Fruit fly (Drosophila melanogaster) whole organism, embryonic: ENCODE results near the gene SoxN.

Source experiments
- BtbVII ChIP-seq: fragments of 200-800 bp; sonication (Bioruptor generic); optimal IDR thresholded peaks from 3 replicates; lab custom pipeline; 2017; ENCODE audit warnings: missing biosample characterization, mild to moderate bottlenecking, missing genetic modification characterization
- C15 ChIP-seq: fragments of 200-800 bp; sonication (Bioruptor generic); IDR thresholded peaks from 3 replicates; pipeline ENCODE4 v1.3.6; 2022; ENCODE audit warnings: missing biosample characterization, missing genetic modification characterization
- CG10147 ChIP-seq: fragments of 200-800 bp; sonication (Bioruptor generic); optimal IDR thresholded peaks from 2 replicates; lab custom pipeline; 2019; ENCODE audit warnings: missing biosample characterization, mild to moderate bottlenecking, missing genetic modification characterization, moderate library complexity
- CG10274 ChIP-seq: fragments of 200-800 bp; sonication (Bioruptor generic); optimal IDR thresholded peaks from 3 replicates; lab custom pipeline; 2017; ENCODE audit warnings: missing biosample characterization, mild to moderate bottlenecking, missing genetic modification characterization
- CG10431 ChIP-seq: fragments of 200-800 bp; sonication (Bioruptor generic); optimal IDR thresholded peaks from 3 replicates; lab custom pipeline; 2018; ENCODE audit warnings: missing biosample characterization, mild to moderate bottlenecking, missing genetic modification characterization
- CG12104 ChIP-seq: fragments of 200-800 bp; sonication (Bioruptor generic); optimal IDR thresholded peaks from 3 replicates; lab custom pipeline; 2016; ENCODE audit warnings: missing biosample characterization, missing genetic modification characterization
- CG1603 ChIP-seq: fragments of 200-800 bp; sonication (Bioruptor generic); optimal IDR thresholded peaks from 2 replicates; lab custom pipeline; 2019; ENCODE audit warnings: missing biosample characterization, mild to moderate bottlenecking, missing genetic modification characterization, moderate library complexity
- CG17328 ChIP-seq: fragments of 200-800 bp; sonication (Bioruptor generic); IDR thresholded peaks from 2 replicates; pipeline ENCODE4 v1.3.6; 2022; ENCODE audit warnings: missing biosample characterization, missing genetic modification characterization
- CG2116 ChIP-seq: fragments of 200-800 bp; sonication (Bioruptor generic); optimal IDR thresholded peaks from 3 replicates; lab custom pipeline; 2018; ENCODE audit warnings: missing biosample characterization, mild to moderate bottlenecking, missing genetic modification characterization
- CG2129 ChIP-seq: fragments of 200-800 bp; sonication (Bioruptor generic); IDR thresholded peaks from 2 replicates; pipeline ENCODE4 v1.3.6; 2022; ENCODE audit warnings: missing biosample characterization, missing genetic modification characterization; ENCODE audit not compliant: partially characterized antibody
- CG2678 ChIP-seq: fragments of 200-800 bp; sonication (Bioruptor generic); optimal IDR thresholded peaks from 3 replicates; lab custom pipeline; 2019; ENCODE audit warnings: missing biosample characterization, mild to moderate bottlenecking, missing genetic modification characterization, moderate library complexity
- CG32532 ChIP-seq: fragments of 200-800 bp; sonication (Bioruptor generic); IDR thresholded peaks from 2 replicates; pipeline ENCODE4 v1.3.6; 2022; ENCODE audit warnings: missing biosample characterization, missing genetic modification characterization
- CG3995 ChIP-seq: fragments of 200-800 bp; sonication (Bioruptor generic); optimal IDR thresholded peaks from 3 replicates; lab custom pipeline; 2016; ENCODE audit warnings: missing biosample characterization, missing genetic modification characterization
- CG4328 ChIP-seq: fragments of 200-800 bp; sonication (Bioruptor generic); optimal IDR thresholded peaks from 3 replicates; lab custom pipeline; 2017; ENCODE audit warnings: missing biosample characterization, missing genetic modification reagents, missing genetic modification characterization
- CG6654 ChIP-seq: fragments of 200-800 bp; sonication (Bioruptor generic); optimal IDR thresholded peaks from 2 replicates; lab custom pipeline; 2017; ENCODE audit warnings: missing biosample characterization, mild to moderate bottlenecking, missing genetic modification characterization
- CG6689 ChIP-seq: fragments of 200-800 bp; sonication (Bioruptor generic); IDR thresholded peaks from 2 replicates; pipeline ENCODE4 v1.3.6; 2022; ENCODE audit warnings: missing biosample characterization, missing genetic modification characterization
- CG7271 ChIP-seq: fragments of 200-800 bp; sonication (Bioruptor generic); optimal IDR thresholded peaks from 2 replicates; lab custom pipeline; 2018; ENCODE audit warnings: missing biosample characterization, mild to moderate bottlenecking, missing genetic modification characterization, moderate library complexity
- CG7987 ChIP-seq: fragments of 200-800 bp; sonication (Bioruptor generic); optimal IDR thresholded peaks from 2 replicates; lab custom pipeline; 2018; ENCODE audit warnings: missing biosample characterization, mild to moderate bottlenecking, missing genetic modification characterization, moderate library complexity
- CG8290 ChIP-seq, 3 experiments: fragments of 200-800 bp; sonication (Bioruptor generic); optimal IDR thresholded peaks; 2 replicates each; lab custom pipeline; 2016 to 2019; ENCODE audit warnings: missing biosample characterization in 3 of 3, missing genetic modification characterization in 3 of 3, mild to moderate bottlenecking in 2 of 3, moderate library complexity in 1 of 3
- CG8388 ChIP-seq: fragments of 200-800 bp; sonication (Bioruptor generic); optimal IDR thresholded peaks from 2 replicates; lab custom pipeline; 2019; ENCODE audit warnings: missing biosample characterization, mild to moderate bottlenecking, missing genetic modification characterization, moderate library complexity
- Dll ChIP-seq: fragments of 200-800 bp; sonication (Bioruptor generic); IDR thresholded peaks from 4 replicates; pipeline ENCODE4 v1.3.6; 2022; ENCODE audit warnings: missing biosample characterization, missing genetic modification characterization; ENCODE audit not compliant: partially characterized antibody
- E2f1 ChIP-seq: fragments of 200-800 bp; sonication (Bioruptor generic); IDR thresholded peaks from 2 replicates; pipeline ENCODE4 v1.3.6; 2022; ENCODE audit warnings: missing biosample characterization, missing genetic modification characterization
- ERR ChIP-seq: fragments of 200-800 bp; sonication (Bioruptor generic); optimal IDR thresholded peaks from 2 replicates; lab custom pipeline; 2016; ENCODE audit warnings: missing biosample characterization, missing genetic modification characterization
- Gug ChIP-seq: fragments of 200-800 bp; sonication (Bioruptor generic); IDR thresholded peaks from 4 replicates; pipeline ENCODE4 v1.3.6; 2022; ENCODE audit warnings: missing biosample characterization, missing genetic modification characterization
- Hand ChIP-seq: fragments of 200-800 bp; sonication (Bioruptor generic); optimal IDR thresholded peaks from 2 replicates; lab custom pipeline; 2017; ENCODE audit warnings: mild to moderate bottlenecking, missing biosample characterization, missing genetic modification reagents, missing genetic modification characterization
- Kr ChIP-seq: fragments of 200-800 bp; sonication (Bioruptor generic); optimal IDR thresholded peaks from 2 replicates; lab custom pipeline; 2017; ENCODE audit warnings: missing biosample characterization, mild to moderate bottlenecking, missing genetic modification characterization
- NfI ChIP-seq: fragments of 200-800 bp; sonication (Bioruptor generic); optimal IDR thresholded peaks from 3 replicates; lab custom pipeline; 2018; ENCODE audit warnings: missing biosample characterization, mild to moderate bottlenecking, missing genetic modification characterization, moderate library complexity
- Ravus ChIP-seq: fragments of 200-800 bp; sonication (Bioruptor generic); IDR thresholded peaks from 2 replicates; pipeline ENCODE4 v1.3.6; 2022; ENCODE audit warnings: missing biosample characterization, missing genetic modification characterization
- Sox100B ChIP-seq: fragments of 200-800 bp; sonication (Bioruptor generic); optimal IDR thresholded peaks from 3 replicates; lab custom pipeline; 2018; ENCODE audit warnings: missing biosample characterization, mild to moderate bottlenecking, missing genetic modification characterization
- Sox102F ChIP-seq: fragments of 200-800 bp; sonication (Bioruptor generic); optimal IDR thresholded peaks from 2 replicates; lab custom pipeline; 2018; ENCODE audit warnings: missing biosample characterization, mild to moderate bottlenecking, missing genetic modification characterization, moderate library complexity
- Spps ChIP-seq: fragments of 200-800 bp; sonication (Bioruptor generic); optimal IDR thresholded peaks from 2 replicates; lab custom pipeline; 2018; ENCODE audit warnings: missing biosample characterization, mild to moderate bottlenecking, missing genetic modification characterization
- Vsx1 ChIP-seq: fragments of 200-800 bp; sonication (Bioruptor generic); optimal IDR thresholded peaks from 2 replicates; lab custom pipeline; 2017; ENCODE audit warnings: missing biosample characterization, mild to moderate bottlenecking, missing genetic modification characterization, missing genetic modification reagents
- Xrp1 ChIP-seq: fragments of 200-800 bp; sonication (Bioruptor generic); IDR thresholded peaks from 2 replicates; pipeline ENCODE4 v1.3.6; 2022; ENCODE audit warnings: missing biosample characterization, missing genetic modification characterization
- bigmax ChIP-seq: fragments of 200-800 bp; sonication (Bioruptor generic); optimal IDR thresholded peaks from 2 replicates; lab custom pipeline; 2018; ENCODE audit warnings: missing biosample characterization, mild to moderate bottlenecking, missing genetic modification characterization
- br ChIP-seq: fragments of >200 bp; optimal IDR thresholded peaks from 2 replicates; lab custom pipeline; 2017
- cas ChIP-seq: fragments of 200-800 bp; sonication (Bioruptor generic); IDR thresholded peaks from 2 replicates; pipeline ENCODE4 v1.3.6; 2022; ENCODE audit warnings: missing biosample characterization, missing genetic modification characterization
- chm ChIP-seq: fragments of 200-800 bp; sonication (Bioruptor generic); IDR thresholded peaks from 2 replicates; pipeline ENCODE4 v1.3.6; 2022; ENCODE audit warnings: missing biosample characterization, missing genetic modification characterization
- chn ChIP-seq: fragments of 200-800 bp; sonication (Bioruptor generic); optimal IDR thresholded peaks from 2 replicates; lab custom pipeline; 2016; ENCODE audit warnings: missing biosample characterization, missing genetic modification characterization
- cwo ChIP-seq: fragments of 200-800 bp; sonication (Bioruptor generic); optimal IDR thresholded peaks from 3 replicates; lab custom pipeline; 2017; ENCODE audit warnings: missing biosample characterization, missing genetic modification characterization, mild to moderate bottlenecking, moderate library complexity, missing genetic modification reagents
- dmrt99B ChIP-seq: fragments of 200-800 bp; sonication (Bioruptor generic); optimal IDR thresholded peaks from 2 replicates; lab custom pipeline; 2018; ENCODE audit warnings: missing biosample characterization, mild to moderate bottlenecking, missing genetic modification characterization, moderate library complexity
- ems ChIP-seq: fragments of 200-800 bp; sonication (Bioruptor generic); optimal IDR thresholded peaks from 3 replicates; lab custom pipeline; 2016; ENCODE audit warnings: missing biosample characterization, missing genetic modification characterization
- gem ChIP-seq: fragments of 200-800 bp; sonication (Bioruptor generic); optimal IDR thresholded peaks from 2 replicates; lab custom pipeline; 2019; ENCODE audit warnings: missing biosample characterization, mild to moderate bottlenecking, missing genetic modification characterization, moderate library complexity
- kni ChIP-seq: fragments of 200-800 bp; sonication (Bioruptor generic); optimal IDR thresholded peaks from 3 replicates; lab custom pipeline; 2017; ENCODE audit warnings: mild to moderate bottlenecking, missing biosample characterization, missing genetic modification reagents, missing genetic modification characterization
- nau ChIP-seq: fragments of 200-800 bp; sonication (Bioruptor generic); optimal IDR thresholded peaks from 3 replicates; lab custom pipeline; 2017; ENCODE audit warnings: missing biosample characterization, mild to moderate bottlenecking, missing genetic modification characterization, missing genetic modification reagents
- oc ChIP-seq: fragments of 200-800 bp; sonication (Bioruptor generic); optimal IDR thresholded peaks from 2 replicates; lab custom pipeline; 2018; ENCODE audit warnings: missing biosample characterization, mild to moderate bottlenecking, missing genetic modification characterization, moderate library complexity
- rib ChIP-seq: fragments of 200-800 bp; sonication (Bioruptor generic); IDR thresholded peaks from 2 replicates; pipeline ENCODE4 v1.3.6; 2022; ENCODE audit warnings: missing biosample characterization, missing genetic modification characterization
- sens ChIP-seq: fragments of 200-800 bp; sonication (Bioruptor generic); peaks from one replicate; lab custom pipeline; 2016; ENCODE audit warnings: missing biosample characterization, missing genetic modification characterization
- slbo ChIP-seq: fragments of 200-800 bp; sonication (Bioruptor generic); IDR thresholded peaks from 2 replicates; pipeline ENCODE4 v1.3.6; 2022; ENCODE audit warnings: missing biosample characterization, missing genetic modification characterization
- so ChIP-seq: fragments of 200-800 bp; sonication (Bioruptor generic); IDR thresholded peaks from 3 replicates; pipeline ENCODE4 v1.3.6; 2022; ENCODE audit warnings: missing biosample characterization, missing genetic modification characterization
- tll ChIP-seq, 2 experiments: fragments of 200-800 bp in 1 of 2; fragments of >200 bp in 1 of 2; sonication (Bioruptor generic) in 1 of 2; optimal IDR thresholded peaks; 2 replicates each; lab custom pipeline; 2017 to 2019; ENCODE audit warnings: missing biosample characterization in 2 of 2, missing genetic modification characterization in 2 of 2, mild to moderate bottlenecking in 1 of 2, moderate library complexity in 1 of 2
- zen ChIP-seq: fragments of 200-800 bp; sonication (Bioruptor generic); optimal IDR thresholded peaks from 3 replicates; lab custom pipeline; 2018; ENCODE audit warnings: missing biosample characterization, mild to moderate bottlenecking, missing genetic modification characterization, moderate library complexity

The SoxN gene

DNA sequence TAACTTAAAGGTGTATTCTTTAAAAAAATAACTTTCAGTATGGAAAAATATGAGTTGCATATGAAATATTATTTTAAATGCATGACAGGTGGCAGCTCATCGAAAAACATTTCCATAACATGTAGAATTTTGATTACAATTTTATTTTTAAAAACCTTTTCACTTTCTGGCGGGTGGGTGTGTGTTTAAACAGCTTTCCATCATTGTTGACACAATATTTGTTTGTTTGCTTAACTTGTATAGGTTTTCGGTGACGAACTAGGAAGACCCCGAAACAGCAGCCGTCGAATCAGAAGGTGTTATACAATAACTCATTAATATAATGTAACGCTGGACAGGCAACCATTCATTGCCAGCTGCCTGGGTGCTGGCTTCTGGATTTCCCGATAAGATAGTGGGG, 34.4 kb downstream of the SoxN start (continued):
- no peak for TF ChIP-seq rib
- no peak for TF ChIP-seq chn (GFP tag; lab: Kevin White, UChicago)
- TF ChIP-seq Sox100B = peak; percentile 7
- no peak for TF ChIP-seq dmrt99B (tag; lab: Kevin White, UChicago)
- TF ChIP-seq sens (GFP tag; lab: Kevin White, UChicago) = peak; percentile 77
- TF ChIP-seq Spps (tag; lab: Kevin White, UChicago) = peak; percentile 46
- TF ChIP-seq CG32532 (GFP tag; lab: Robert Waterston, UW) = no peak
- no peak for TF ChIP-seq br
- TF ChIP-seq CG10274 (GFP tag; lab: Kevin White, UChicago) = no peak
- TF ChIP-seq slbo (GFP tag; lab: Robert Waterston, UW) = no peak
- TF ChIP-seq oc (tag; lab: Kevin White, UChicago) = no peak
- TF ChIP-seq gem = peak; percentile 36
- peak; percentile 11 for TF ChIP-seq nau (GFP tag; lab: Kevin White, UChicago)
- TF ChIP-seq kni = peak; percentile 9
- TF ChIP-seq ems = no peak
- peak; percentile 43 for TF ChIP-seq CG2678 (tag; lab: Kevin White, UChicago)
- no peak for TF ChIP-seq tll (GFP tag; optimal IDR thresholded peaks at IDR 0.05; lab: Kevin White, UChicago)
- TF ChIP-seq bigmax (GFP tag; lab: Kevin White, UChicago) = no peak
- TF ChIP-seq Ravus (GFP tag; lab: Robert Waterston, UW) = no peak
- TF ChIP-seq Kr (GFP tag; lab: Kevin White, UChicago) = no peak
- peak; percentile 4 for TF ChIP-seq Sox102F
- TF ChIP-seq so (GFP tag; lab: Robert Waterston, UW) = no peak
- no peak for TF ChIP-seq C15 (GFP tag; lab: Robert Waterston, UW)
- TF ChIP-seq CG10431 = no peak
- TF ChIP-seq NfI (GFP tag; lab: Kevin White, UChicago) = peak; percentile 9
- peak; percentile 54 for TF ChIP-seq CG7987 (GFP tag; lab: Kevin White, UChicago)
- TF ChIP-seq CG2129 (GFP tag; lab: Robert Waterston, UW) = no peak
- TF ChIP-seq ERR = no peak
- TF ChIP-seq CG8290 (GFP tag; optimal IDR thresholded peaks at IDR 0.05; lab: Kevin White, UChicago) = no peak
- peak in 1 of 2 experiments; percentile 36 for TF ChIP-seq CG8290 (tag; optimal IDR thresholded peaks at IDR 0.05; lab: Kevin White, UChicago)
- no peak for TF ChIP-seq cwo
- no peak for TF ChIP-seq CG7271 (tag; lab: Kevin White, UChicago)
- TF ChIP-seq CG2116 (GFP tag; lab: Kevin White, UChicago) = no peak
- TF ChIP-seq CG17328 (GFP tag; lab: Robert Waterston, UW) = no peak
- TF ChIP-seq Gug = no peak
- peak; percentile 20 for TF ChIP-seq BtbVII
- no peak for TF ChIP-seq CG10147 (GFP tag; lab: Kevin White, UChicago)
- no peak for TF ChIP-seq CG6689 (GFP tag; lab: Robert Waterston, UW)
- TF ChIP-seq CG12104 (GFP tag; lab: Kevin White, UChicago) = no peak
- no peak for TF ChIP-seq CG3995 (GFP tag; lab: Kevin White, UChicago)
- no peak for TF ChIP-seq E2f1
- no peak for TF ChIP-seq zen (tag; lab: Kevin White, UChicago)
- no peak for TF ChIP-seq Hand
- TF ChIP-seq CG8388 (GFP tag; lab: Kevin White, UChicago) = peak; percentile 3
- no peak for TF ChIP-seq Dll (GFP tag; lab: Robert Waterston, UW)
- peak; percentile 32 for TF ChIP-seq CG1603 (tag; lab: Kevin White, UChicago)
- TF ChIP-seq Vsx1 (GFP tag; lab: Kevin White, UChicago) = no peak
- no peak for TF ChIP-seq CG6654 (GFP tag; lab: Kevin White, UChicago)
- no peak for TF ChIP-seq cas
- TF ChIP-seq Xrp1 (GFP tag; lab: Robert Waterston, UW) = peak; percentile 51
- peak; percentile 50; the same call in 1 of the 2 replicates for TF ChIP-seq chm
- TF ChIP-seq CG4328 (GFP tag; lab: Kevin White, UChicago) = no peak
